Worm (Caenorhabditis elegans) whole organism, mixed stage, embryonic: ENCODE measurements around the gene mrpl-40.

Source experiments
- blmp-1 ChIP-seq: fragments of 150-350 bp; optimal IDR thresholded peaks from 2 replicates; lab custom pipeline; 2014; ENCODE audit warnings: missing biosample characterization, missing genetic modification characterization
- ces-1 ChIP-seq: fragments of 150-350 bp; optimal IDR thresholded peaks from 2 replicates; lab custom pipeline; 2014; ENCODE audit warnings: missing biosample characterization, missing genetic modification reagents, missing genetic modification characterization
- elt-1 ChIP-seq: sonication (generic microtip); optimal IDR thresholded peaks from 2 replicates; lab custom pipeline; 2017; ENCODE audit warnings: missing genetic modification characterization, mild to moderate bottlenecking, missing compliant biosample characterization, antibody characterized with exemption, moderate library complexity, borderline replicate concordance; ENCODE audit not compliant: insufficient read depth
- elt-3 ChIP-seq: fragments of 150-350 bp; optimal IDR thresholded peaks from 2 replicates; lab custom pipeline; 2014; ENCODE audit warnings: missing biosample characterization, missing genetic modification characterization
- lin-13 ChIP-seq: fragments of 150-350 bp; optimal IDR thresholded peaks from 2 replicates; lab custom pipeline; 2014; ENCODE audit warnings: missing biosample characterization, missing genetic modification characterization
- lsy-2 ChIP-seq: fragments of 150-350 bp; optimal IDR thresholded peaks from 2 replicates; lab custom pipeline; 2014; ENCODE audit warnings: missing biosample characterization, missing genetic modification characterization
- mab-5 ChIP-seq: fragments of 150-350 bp; optimal IDR thresholded peaks from 2 replicates; lab custom pipeline; 2014; ENCODE audit warnings: missing biosample characterization, missing genetic modification characterization
- mep-1 ChIP-seq: fragments of 150-350 bp; optimal IDR thresholded peaks from 2 replicates; lab custom pipeline; 2017; ENCODE audit warnings: missing biosample characterization, missing genetic modification reagents, missing genetic modification characterization, inconsistent platforms
- nhr-12 ChIP-seq: fragments of 150-350 bp; optimal IDR thresholded peaks from 2 replicates; lab custom pipeline; 2014; ENCODE audit warnings: missing biosample characterization, missing genetic modification characterization
- nhr-237 ChIP-seq: fragments of 150-350 bp; optimal IDR thresholded peaks from 2 replicates; lab custom pipeline; 2014; ENCODE audit warnings: missing biosample characterization, missing genetic modification characterization
- pha-4 ChIP-seq: fragments of 150-350 bp; optimal IDR thresholded peaks from 2 replicates; lab custom pipeline; 2018; ENCODE audit warnings: missing biosample characterization, missing genetic modification reagents, missing genetic modification characterization
- snpc-4 ChIP-seq: fragments of 150-350 bp; optimal IDR thresholded peaks from 2 replicates; lab custom pipeline; 2014; ENCODE audit warnings: missing biosample characterization, missing genetic modification characterization
- unc-62 ChIP-seq: fragments of 150-350 bp; optimal IDR thresholded peaks from 2 replicates; lab custom pipeline; 2014; ENCODE audit warnings: missing biosample characterization, missing genetic modification reagents, missing genetic modification characterization
- ztf-11 ChIP-seq: fragments of 150-350 bp; optimal IDR thresholded peaks from 2 replicates; lab custom pipeline; 2014; ENCODE audit warnings: missing biosample characterization, missing genetic modification characterization

- TF ChIP-seq snpc-4 (tag; lab: Kevin White, UChicago) = no peak
- no peak for TF ChIP-seq lin-13 (tag; lab: Kevin White, UChicago)
- TF ChIP-seq elt-3 (tag; lab: Kevin White, UChicago) = no peak
- no peak for TF ChIP-seq mep-1
- TF ChIP-seq ces-1 (GFP tag; lab: Kevin White, UChicago) = no peak
- no peak for TF ChIP-seq blmp-1 (tag; lab: Kevin White, UChicago)
- TF ChIP-seq pha-4 (tag; lab: Kevin White, UChicago) = no peak
- no peak for TF ChIP-seq nhr-12 (tag; lab: Kevin White, UChicago)
- no peak for TF ChIP-seq ztf-11 (tag; lab: Kevin White, UChicago)
- no peak for TF ChIP-seq elt-1
- TF ChIP-seq mab-5 (tag; lab: Kevin White, UChicago) = no peak
- TF ChIP-seq unc-62 (GFP tag; lab: Kevin White, UChicago) = no peak
- TF ChIP-seq nhr-237 (tag; lab: Kevin White, UChicago) = no peak
- no peak for TF ChIP-seq lsy-2 (tag; lab: Kevin White, UChicago)
Observed at ce11 chrIII:132118-132517, 44.8 kb downstream of the mrpl-40 start, which contains the start of gene pals-22.
